Worm (Caenorhabditis elegans) whole organism, L4 larva: ENCODE data around the gene F58E6.13.

ENCODE experiments used
- F10B5.3 ChIP-seq: sonication (generic microtip); optimal IDR thresholded peaks from 2 replicates; lab custom pipeline; 2016; ENCODE audit warnings: mild to moderate bottlenecking, missing genetic modification characterization, missing compliant biosample characterization
- F37D6.2 ChIP-seq: sonication (generic microtip); optimal IDR thresholded peaks from 2 replicates; lab custom pipeline; 2016; ENCODE audit warnings: mild to moderate bottlenecking, missing genetic modification characterization, missing compliant biosample characterization
- F49E8.2 ChIP-seq: sonication (generic microtip); optimal IDR thresholded peaks from 2 replicates; lab custom pipeline; 2016; ENCODE audit warnings: missing compliant biosample characterization, mild to moderate bottlenecking, missing genetic modification characterization, borderline replicate concordance
- R02D3.7 ChIP-seq: fragments of 150-350 bp; sonication (generic microtip); optimal IDR thresholded peaks from 3 replicates; lab custom pipeline; 2014; ENCODE audit warnings: missing biosample characterization, missing genetic modification characterization
- Y105C5A.15 ChIP-seq: fragments of 200-800 bp; sonication (Bioruptor generic); IDR thresholded peaks from 2 replicates; pipeline ENCODE4 v1.3.6; 2022; ENCODE audit warnings: missing genetic modification characterization, missing compliant biosample characterization
- Y75B8A.6 ChIP-seq: fragments of 200-800 bp; sonication (Bioruptor generic); IDR thresholded peaks from 2 replicates; pipeline ENCODE4 v1.3.6; 2022; ENCODE audit warnings: missing genetic modification reagents, missing genetic modification characterization, missing compliant biosample characterization
- ZK337.2 ChIP-seq: fragments of 200-800 bp; sonication (Bioruptor generic); IDR thresholded peaks from 2 replicates; pipeline ENCODE4 v1.3.6; 2022; ENCODE audit warnings: missing genetic modification reagents, missing genetic modification characterization, missing compliant biosample characterization
- aly-2 ChIP-seq: sonication (generic microtip); optimal IDR thresholded peaks from 2 replicates; lab custom pipeline; 2018; ENCODE audit warnings: missing biosample characterization, missing genetic modification characterization
- ama-1 ChIP-seq: fragments of 150-350 bp; optimal IDR thresholded peaks from 2 replicates; lab custom pipeline; 2014; ENCODE audit warnings: inconsistent platforms, mixed read lengths
- arid-1 ChIP-seq: fragments of 200-800 bp; sonication (Bioruptor generic); conservative IDR thresholded peaks from 2 replicates; pipeline ENCODE4 v1.3.6; 2022; ENCODE audit warnings: missing genetic modification reagents, missing genetic modification characterization, missing compliant biosample characterization
- attf-4 ChIP-seq: sonication (generic microtip); optimal IDR thresholded peaks from 3 replicates; lab custom pipeline; 2017; ENCODE audit warnings: missing biosample characterization, missing genetic modification characterization
- ceh-20 ChIP-seq: fragments of 200-800 bp; sonication (Bioruptor generic); IDR thresholded peaks from 2 replicates; pipeline ENCODE4 v1.3.6; 2022; ENCODE audit warnings: missing genetic modification reagents, missing genetic modification characterization, missing compliant biosample characterization
- ceh-62 ChIP-seq: sonication (generic microtip); optimal IDR thresholded peaks from 2 replicates; lab custom pipeline; 2017; ENCODE audit warnings: missing biosample characterization, missing genetic modification characterization
- ceh-82 ChIP-seq: sonication (generic microtip); optimal IDR thresholded peaks from 2 replicates; lab custom pipeline; 2017; ENCODE audit warnings: missing biosample characterization, missing genetic modification characterization
- ces-1 ChIP-seq: fragments of 150-350 bp; sonication (generic microtip); optimal IDR thresholded peaks from 4 replicates; lab custom pipeline; 2014; ENCODE audit warnings: missing biosample characterization, missing genetic modification reagents, missing genetic modification characterization
- cey-2 ChIP-seq: sonication (generic microtip); optimal IDR thresholded peaks from 3 replicates; lab custom pipeline; 2017; ENCODE audit warnings: missing genetic modification characterization, mild to moderate bottlenecking, missing compliant biosample characterization, antibody characterized with exemption, borderline replicate concordance; ENCODE audit not compliant: insufficient read depth
- ctbp-1 ChIP-seq: fragments of 200-800 bp; sonication (Bioruptor generic); IDR thresholded peaks from 2 replicates; pipeline ENCODE4 v1.3.6; 2022; ENCODE audit warnings: missing genetic modification reagents, missing genetic modification characterization, missing compliant biosample characterization
- daf-12 ChIP-seq: fragments of 150-350 bp; optimal IDR thresholded peaks from 2 replicates; lab custom pipeline; 2014; ENCODE audit warnings: missing biosample characterization, missing genetic modification reagents, missing genetic modification characterization
- dmd-8 ChIP-seq: fragments of 200-800 bp; sonication (Bioruptor generic); IDR thresholded peaks from 2 replicates; pipeline ENCODE4 v1.3.6; 2022; ENCODE audit warnings: missing genetic modification characterization, missing compliant biosample characterization
- dmd-9 ChIP-seq: fragments of 200-800 bp; sonication (Bioruptor generic); IDR thresholded peaks from 2 replicates; pipeline ENCODE4 v1.3.6; 2022; ENCODE audit warnings: missing genetic modification reagents, missing genetic modification characterization, missing compliant biosample characterization
- dve-1 ChIP-seq: sonication (generic microtip); optimal IDR thresholded peaks from 2 replicates; lab custom pipeline; 2017; ENCODE audit warnings: antibody characterized with exemption, mild to moderate bottlenecking, missing genetic modification characterization, missing compliant biosample characterization; ENCODE audit not compliant: insufficient read depth
- egl-27 ChIP-seq: sonication (generic microtip); optimal IDR thresholded peaks from 3 replicates; lab custom pipeline; 2017; ENCODE audit warnings: missing biosample characterization, missing genetic modification reagents, missing genetic modification characterization
- egl-43 ChIP-seq: fragments of 200-800 bp; sonication (Bioruptor generic); IDR thresholded peaks from 2 replicates; pipeline ENCODE4 v1.3.6; 2022; ENCODE audit warnings: missing genetic modification reagents, missing genetic modification characterization, missing compliant biosample characterization
- fkh-10 ChIP-seq: fragments of 150-350 bp; optimal IDR thresholded peaks from 2 replicates; lab custom pipeline; 2014; ENCODE audit warnings: missing biosample characterization, missing genetic modification reagents, missing genetic modification characterization
- fos-1 ChIP-seq: fragments of 150-350 bp; optimal IDR thresholded peaks from 2 replicates; lab custom pipeline; 2014; ENCODE audit warnings: missing biosample characterization, missing genetic modification characterization
- hmg-1.1 ChIP-seq: fragments of 200-800 bp; sonication (Bioruptor generic); IDR thresholded peaks from 2 replicates; pipeline ENCODE4 v1.3.6; 2022; ENCODE audit warnings: missing genetic modification reagents, missing genetic modification characterization, missing compliant biosample characterization
- lim-7 ChIP-seq: fragments of 200-800 bp; sonication (Bioruptor generic); IDR thresholded peaks from 2 replicates; pipeline ENCODE4 v1.3.6; 2022; ENCODE audit warnings: missing genetic modification characterization, missing compliant biosample characterization
- lin-1 ChIP-seq: fragments of 200-800 bp; sonication (Bioruptor generic); IDR thresholded peaks from 2 replicates; pipeline ENCODE4 v1.3.6; 2022; ENCODE audit warnings: missing genetic modification reagents, missing genetic modification characterization, missing compliant biosample characterization
- lin-15B ChIP-seq: fragments of 150-350 bp; sonication (generic microtip); optimal IDR thresholded peaks from 3 replicates; lab custom pipeline; 2014; ENCODE audit warnings: missing biosample characterization, missing genetic modification characterization
- lin-29 ChIP-seq: fragments of 200-800 bp; sonication (Bioruptor generic); IDR thresholded peaks from 2 replicates; pipeline ENCODE4 v1.3.6; 2022; ENCODE audit warnings: missing genetic modification reagents, missing genetic modification characterization, missing compliant biosample characterization
- lir-3 ChIP-seq: sonication (generic microtip); optimal IDR thresholded peaks from 2 replicates; lab custom pipeline; 2016; ENCODE audit warnings: mild to moderate bottlenecking, missing genetic modification characterization, missing compliant biosample characterization
- lsy-2 ChIP-seq, 2 experiments: fragments of 150-350 bp in 1 of 2; sonication (generic microtip) in 1 of 2; optimal IDR thresholded peaks; 2 replicates each; lab custom pipeline; 2014 to 2017; ENCODE audit warnings: missing biosample characterization in 2 of 2, missing genetic modification characterization in 2 of 2
- mes-2 ChIP-seq: sonication (generic microtip); optimal IDR thresholded peaks from 2 replicates; lab custom pipeline; 2016; ENCODE audit warnings: missing genotype, mild to moderate bottlenecking, missing genetic modification characterization, missing compliant biosample characterization; ENCODE audit not compliant: poor library complexity, severe bottlenecking
- nhr-102 ChIP-seq: sonication (generic microtip); optimal IDR thresholded peaks from 2 replicates; lab custom pipeline; 2016; ENCODE audit warnings: mild to moderate bottlenecking, missing genetic modification characterization, moderate library complexity, missing compliant biosample characterization
- nhr-11 ChIP-seq: fragments of 150-350 bp; optimal IDR thresholded peaks from 2 replicates; lab custom pipeline; 2014; ENCODE audit warnings: missing biosample characterization, missing genetic modification characterization
- nhr-111 ChIP-seq: fragments of 200-800 bp; sonication (Bioruptor generic); optimal IDR thresholded peaks from 2 replicates; lab custom pipeline; 2018; ENCODE audit warnings: mild to moderate bottlenecking, missing genetic modification characterization, missing compliant biosample characterization
- nhr-28 ChIP-seq: fragments of 150-350 bp; optimal IDR thresholded peaks from 2 replicates; lab custom pipeline; 2014; ENCODE audit warnings: missing biosample characterization, missing genetic modification characterization
- nhr-41 ChIP-seq: fragments of 200-800 bp; sonication (Bioruptor generic); IDR thresholded peaks from 2 replicates; pipeline ENCODE4 v1.3.6; 2022; ENCODE audit warnings: missing genetic modification reagents, missing genetic modification characterization, missing compliant biosample characterization
- nhr-48 ChIP-seq: sonication (generic microtip); optimal IDR thresholded peaks from 2 replicates; lab custom pipeline; 2016; ENCODE audit warnings: mild to moderate bottlenecking, missing genetic modification characterization, missing compliant biosample characterization
- nhr-76 ChIP-seq: fragments of 150-350 bp; optimal IDR thresholded peaks from 2 replicates; lab custom pipeline; 2014; ENCODE audit warnings: missing biosample characterization, missing genetic modification characterization
- nhr-77 ChIP-seq: fragments of 150-350 bp; optimal IDR thresholded peaks from 2 replicates; lab custom pipeline; 2014; ENCODE audit warnings: missing biosample characterization, missing genetic modification characterization
- rbr-2 ChIP-seq: sonication (generic microtip); optimal IDR thresholded peaks from 2 replicates; lab custom pipeline; 2016; ENCODE audit warnings: missing genotype, missing genetic modification characterization, missing compliant biosample characterization
- skn-1 ChIP-seq: fragments of 150-350 bp; optimal IDR thresholded peaks from 2 replicates; lab custom pipeline; 2014; ENCODE audit warnings: missing biosample characterization, missing genetic modification characterization
- snpc-1.2 ChIP-seq: fragments of 200-800 bp; sonication (Bioruptor generic); IDR thresholded peaks from 2 replicates; pipeline ENCODE4 v1.3.6; 2022; ENCODE audit warnings: missing genetic modification reagents, missing genetic modification characterization, missing compliant biosample characterization
- tra-1 ChIP-seq: fragments of 200-800 bp; sonication (Bioruptor generic); IDR thresholded peaks from 2 replicates; pipeline ENCODE4 v1.3.6; 2022; ENCODE audit warnings: missing genetic modification reagents, missing genetic modification characterization, missing compliant biosample characterization
- unc-39 ChIP-seq: sonication (generic microtip); optimal IDR thresholded peaks from 2 replicates; lab custom pipeline; 2017; ENCODE audit warnings: missing biosample characterization, missing genetic modification characterization
- zag-1 ChIP-seq: fragments of 150-350 bp; optimal IDR thresholded peaks from 2 replicates; lab custom pipeline; 2014; ENCODE audit warnings: missing biosample characterization, missing genetic modification characterization
- zfp-2 ChIP-seq: sonication (generic microtip); optimal IDR thresholded peaks from 2 replicates; lab custom pipeline; 2016; ENCODE audit warnings: mild to moderate bottlenecking, missing genetic modification characterization, missing compliant biosample characterization
- zfp-3 ChIP-seq: fragments of 200-800 bp; sonication (Bioruptor generic); conservative IDR thresholded peaks from 2 replicates; pipeline ENCODE4 v1.3.6; 2022; ENCODE audit warnings: missing genetic modification reagents, missing genetic modification characterization, missing compliant biosample characterization
- zip-2 ChIP-seq: fragments of 150-350 bp; optimal IDR thresholded peaks from 2 replicates; lab custom pipeline; 2014; ENCODE audit warnings: missing biosample characterization, missing genetic modification characterization
- ztf-7 ChIP-seq: fragments of 150-350 bp; optimal IDR thresholded peaks from 2 replicates; lab custom pipeline; 2014; ENCODE audit warnings: missing biosample characterization, missing genetic modification characterization

Gene F58E6.13

DNA sequence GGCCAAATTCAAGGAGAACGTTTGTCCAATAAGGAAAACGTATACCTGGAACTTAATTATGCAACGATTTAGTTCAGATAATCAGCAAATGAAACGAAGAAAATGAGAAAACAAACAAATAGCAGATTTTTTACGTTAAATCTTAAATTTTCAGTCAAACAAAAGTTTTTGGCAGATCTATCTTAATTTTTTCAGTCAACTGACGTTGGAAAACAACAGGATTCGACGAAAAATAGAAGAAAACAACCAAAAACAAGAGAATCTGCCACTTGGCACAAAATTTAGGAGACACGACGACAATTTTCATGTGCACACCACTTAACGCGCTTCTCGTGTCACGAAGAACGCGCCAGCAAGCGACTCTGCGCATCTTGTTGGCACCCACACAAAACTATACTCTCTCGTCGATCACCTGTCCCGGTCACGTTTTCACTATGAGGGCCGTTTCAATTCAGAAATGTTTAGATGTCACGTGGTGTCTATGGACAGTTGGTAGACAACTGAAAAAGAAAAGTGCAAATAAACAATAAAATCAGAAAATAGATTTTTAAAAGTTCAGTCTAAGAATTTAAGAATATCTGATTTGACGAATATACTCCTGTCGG, 44.7 kb downstream of the F58E6.13 start, which contains the start of gene ztf-7 (continued):
- TF ChIP-seq ceh-20 (GFP tag; lab: Robert Waterston, UW) (peak; percentile 96), egl-27 (no peak), F49E8.2 (peak; percentile 51), ceh-62 (tag; lab: Kevin White, UChicago) (no peak), dve-1 (peak; percentile 98), nhr-11 (peak; percentile 98), nhr-41 (GFP tag; lab: Robert Waterston, UW) (peak; percentile 74), tra-1 (peak; percentile 97), nhr-77 (tag; lab: Kevin White, UChicago) (peak; percentile 97), ZK337.2 (GFP tag; lab: Robert Waterston, UW) (no peak; the same call in 1 of the 2 replicates), fkh-10 (GFP tag; lab: Kevin White, UChicago) (no peak), F37D6.2 (tag; lab: Kevin White, UChicago) (peak; percentile 87), F10B5.3 (tag; lab: Kevin White, UChicago) (peak; percentile 79), rbr-2 (peak; percentile 95), hmg-1.1 (GFP tag; lab: Robert Waterston, UW) (peak; percentile 91), ama-1 (lab: Kevin White, UChicago) (peak; percentile 12), skn-1 (tag; lab: Kevin White, UChicago) (peak; percentile 29), nhr-76 (tag; lab: Kevin White, UChicago) (peak; percentile 48), dmd-8 (GFP tag; lab: Robert Waterston, UW) (no peak), nhr-102 (tag; lab: Kevin White, UChicago) (peak; percentile 97), lin-15B (tag; lab: Kevin White, UChicago) (no peak), Y75B8A.6 (GFP tag; lab: Robert Waterston, UW) (no peak), Y105C5A.15 (GFP tag; lab: Robert Waterston, UW) (no peak), lsy-2 (tag; optimal IDR thresholded peaks at IDR 0.05; lab: Kevin White, UChicago) (peak; percentile 80 to 95), mes-2 (tag; lab: Kevin White, UChicago) (peak; percentile 90), ceh-82 (no peak), unc-39 (tag; lab: Kevin White, UChicago) (no peak), cey-2 (tag; lab: Kevin White, UChicago) (no peak), R02D3.7 (tag; lab: Kevin White, UChicago) (no peak), dmd-9 (GFP tag; lab: Robert Waterston, UW) (peak; percentile 80; the same call in 1 of the 2 replicates), lim-7 (GFP tag; lab: Robert Waterston, UW) (peak; percentile 24; the same call in 1 of the 2 replicates), daf-12 (tag; lab: Kevin White, UChicago) (no peak), zip-2 (tag; lab: Kevin White, UChicago) (peak; percentile 70), zag-1 (tag; lab: Kevin White, UChicago) (no peak), nhr-28 (tag; lab: Kevin White, UChicago) (peak; percentile 96), lin-1 (peak; percentile 93), arid-1 (GFP tag; lab: Robert Waterston, UW) (peak; percentile 77), attf-4 (tag; lab: Kevin White, UChicago) (no peak), ztf-7 (tag; lab: Kevin White, UChicago) (peak; percentile 73), lin-29 (GFP tag; lab: Robert Waterston, UW) (peak; percentile 85), snpc-1.2 (GFP tag; lab: Robert Waterston, UW) (0 out of 2 replicates have a peak, but pooled peaks have one; percentile 18), egl-43 (no peak), zfp-2 (tag; lab: Kevin White, UChicago) (peak; percentile 52), nhr-111 (GFP tag; lab: Kevin White, UChicago) (no peak), zfp-3 (peak; percentile 93), ces-1 (no peak), nhr-48 (peak; percentile 92), fos-1 (no peak), ctbp-1 (GFP tag; lab: Robert Waterston, UW) (peak; percentile 92), lir-3 (tag; lab: Kevin White, UChicago) (no peak), aly-2 (tag; lab: Kevin White, UChicago) (no peak)
